Worm (Caenorhabditis elegans) whole organism, young adult: Measurements from ENCODE around the gene Y62H9A.8.
A peak's percentile ranks its signal among the peaks of the same experiment; 100 is the strongest.

Source experiments
- B0019.2 ChIP-seq: fragments of 200-800 bp; sonication (Bioruptor generic); conservative IDR thresholded peaks from 2 replicates; pipeline ENCODE4 v1.3.6; 2022; ENCODE audit warnings: missing genetic modification reagents, missing genetic modification characterization, missing compliant biosample characterization
- B0035.1 ChIP-seq: sonication (generic microtip); optimal IDR thresholded peaks from 2 replicates; lab custom pipeline; 2016; ENCODE audit warnings: missing genetic modification characterization, mild to moderate bottlenecking, missing compliant biosample characterization, missing genotype, missing genetic modification reagents
- B0261.1 ChIP-seq: sonication (generic microtip); optimal IDR thresholded peaks from 2 replicates; lab custom pipeline; 2016; ENCODE audit warnings: mild to moderate bottlenecking, missing genetic modification characterization, moderate library complexity, missing compliant biosample characterization
- B0336.3 ChIP-seq: fragments of 200-800 bp; sonication (Bioruptor generic); IDR thresholded peaks from 2 replicates; pipeline ENCODE4 v1.3.6; 2022; ENCODE audit warnings: missing genetic modification characterization, missing compliant biosample characterization
- F33H1.4 ChIP-seq: fragments of 200-800 bp; sonication (Bioruptor generic); IDR thresholded peaks from 2 replicates; pipeline ENCODE4 v1.3.6; 2022; ENCODE audit warnings: missing genetic modification reagents, missing genetic modification characterization, missing compliant biosample characterization
- F37B4.10 ChIP-seq: fragments of 200-800 bp; sonication (Bioruptor generic); IDR thresholded peaks from 2 replicates; pipeline ENCODE4 v1.3.6; 2022; ENCODE audit warnings: missing genetic modification characterization, missing compliant biosample characterization
- F57C9.4 ChIP-seq: sonication (generic microtip); optimal IDR thresholded peaks from 2 replicates; lab custom pipeline; 2017; ENCODE audit warnings: mild to moderate bottlenecking, missing genetic modification characterization, missing compliant biosample characterization
- K11D2.4 ChIP-seq: fragments of 200-800 bp; sonication (Bioruptor generic); IDR thresholded peaks from 2 replicates; pipeline ENCODE4 v1.3.6; 2022; ENCODE audit warnings: missing genetic modification reagents, missing genetic modification characterization, missing compliant biosample characterization
- K12H6.12 ChIP-seq: fragments of 200-800 bp; sonication (Bioruptor generic); optimal IDR thresholded peaks from 2 replicates; lab custom pipeline; 2018; ENCODE audit warnings: mild to moderate bottlenecking, missing genetic modification characterization, missing compliant biosample characterization
- T07F8.4 ChIP-seq: sonication (generic microtip); optimal IDR thresholded peaks from 2 replicates; lab custom pipeline; 2016; ENCODE audit warnings: mild to moderate bottlenecking, missing genetic modification characterization, moderate library complexity, missing compliant biosample characterization
- Y53F4B.3 ChIP-seq: fragments of 200-800 bp; sonication (Bioruptor generic); IDR thresholded peaks from 2 replicates; pipeline ENCODE4 v1.3.6; 2022; ENCODE audit warnings: missing genetic modification reagents, missing genetic modification characterization, missing compliant biosample characterization
- Y67H2A.10 ChIP-seq: fragments of 200-800 bp; sonication (Bioruptor generic); conservative IDR thresholded peaks from 2 replicates; pipeline ENCODE4 v1.3.6; 2022; ENCODE audit warnings: missing genetic modification reagents, missing genetic modification characterization, missing compliant biosample characterization
- akir-1 ChIP-seq: fragments of 200-800 bp; sonication (Bioruptor generic); optimal IDR thresholded peaks from 2 replicates; lab custom pipeline; 2018; ENCODE audit warnings: mild to moderate bottlenecking, missing genetic modification characterization, moderate library complexity, missing compliant biosample characterization
- ama-1 ChIP-seq, 3 experiments: fragments of 150-350 bp in 1 of 3; sonication (generic microtip) in 2 of 3; optimal IDR thresholded peaks; 2 replicates each; lab custom pipeline; 2014 to 2018; ENCODE audit warnings: missing biosample characterization in 2 of 3, missing genetic modification characterization in 2 of 3, missing genetic modification reagents in 2 of 3
- aptf-2 ChIP-seq: fragments of 200-800 bp; sonication (Bioruptor generic); conservative IDR thresholded peaks from 2 replicates; pipeline ENCODE4 v1.3.6; 2022; ENCODE audit warnings: missing genetic modification reagents, missing genetic modification characterization, missing compliant biosample characterization
- atf-7 ChIP-seq: sonication (generic microtip); optimal IDR thresholded peaks from 2 replicates; lab custom pipeline; 2017; ENCODE audit warnings: mild to moderate bottlenecking, missing genetic modification characterization, missing compliant biosample characterization
- attf-3 ChIP-seq: fragments of 200-800 bp; sonication (Bioruptor generic); conservative IDR thresholded peaks from 2 replicates; pipeline ENCODE4 v1.3.6; 2022; ENCODE audit warnings: missing genetic modification reagents, missing genetic modification characterization, missing compliant biosample characterization
- dox-1 ChIP-seq: fragments of 200-800 bp; sonication (Bioruptor generic); IDR thresholded peaks from 2 replicates; pipeline ENCODE4 v1.3.6; 2022; ENCODE audit warnings: missing genetic modification reagents, missing genetic modification characterization, missing compliant biosample characterization
- fkh-3 ChIP-seq: sonication (generic microtip); optimal IDR thresholded peaks from 2 replicates; lab custom pipeline; 2016; ENCODE audit warnings: mild to moderate bottlenecking, missing genetic modification characterization, missing compliant biosample characterization
- gei-17 ChIP-seq: fragments of 200-800 bp; sonication (Bioruptor generic); optimal IDR thresholded peaks from 2 replicates; lab custom pipeline; 2018; ENCODE audit warnings: mild to moderate bottlenecking, missing genetic modification characterization, missing compliant biosample characterization
- hmg-20 ChIP-seq: fragments of 200-800 bp; sonication (Bioruptor generic); IDR thresholded peaks from 2 replicates; pipeline ENCODE4 v1.3.6; 2022; ENCODE audit warnings: missing genetic modification reagents, missing genetic modification characterization, missing compliant biosample characterization
- hrde-1 ChIP-seq: sonication (generic microtip); optimal IDR thresholded peaks from 2 replicates; lab custom pipeline; 2016; ENCODE audit warnings: missing genetic modification characterization, mild to moderate bottlenecking, missing compliant biosample characterization, moderate library complexity, missing genotype, missing genetic modification reagents, borderline replicate concordance
- let-526 ChIP-seq: fragments of 200-800 bp; sonication (Bioruptor generic); IDR thresholded peaks from 2 replicates; pipeline ENCODE4 v1.3.6; 2022; ENCODE audit warnings: missing genetic modification reagents, missing genetic modification characterization, missing compliant biosample characterization
- lin-40 ChIP-seq: sonication (generic microtip); optimal IDR thresholded peaks from 2 replicates; lab custom pipeline; 2016; ENCODE audit warnings: missing genetic modification characterization, mild to moderate bottlenecking, missing compliant biosample characterization, missing genotype, missing genetic modification reagents
- lin-54 ChIP-seq: fragments of 200-800 bp; sonication (Bioruptor generic); optimal IDR thresholded peaks from 2 replicates; lab custom pipeline; 2018; ENCODE audit warnings: mild to moderate bottlenecking, missing genetic modification characterization, missing compliant biosample characterization
- lsy-27 ChIP-seq: sonication (generic microtip); optimal IDR thresholded peaks from 2 replicates; lab custom pipeline; 2017; ENCODE audit warnings: missing genetic modification characterization, mild to moderate bottlenecking, missing compliant biosample characterization, antibody characterized with exemption, missing genotype, borderline replicate concordance; ENCODE audit not compliant: insufficient read depth
- madf-8 ChIP-seq: fragments of 200-800 bp; sonication (Bioruptor generic); conservative IDR thresholded peaks from 2 replicates; pipeline ENCODE4 v1.3.6; 2022; ENCODE audit warnings: missing genetic modification reagents, missing genetic modification characterization, missing compliant biosample characterization
- mcd-1 ChIP-seq: fragments of 200-800 bp; sonication (Bioruptor generic); IDR thresholded peaks from 2 replicates; pipeline ENCODE4 v1.3.6; 2022; ENCODE audit warnings: missing genetic modification reagents, missing genetic modification characterization, missing compliant biosample characterization
- mxl-1 ChIP-seq: sonication (generic microtip); optimal IDR thresholded peaks from 2 replicates; lab custom pipeline; 2016; ENCODE audit warnings: missing genetic modification characterization, missing compliant biosample characterization
- nfya-2 ChIP-seq: fragments of 200-800 bp; sonication (Bioruptor generic); IDR thresholded peaks from 2 replicates; pipeline ENCODE4 v1.3.6; 2022; ENCODE audit warnings: missing genetic modification reagents, missing genetic modification characterization, missing compliant biosample characterization
- nfyb-1 ChIP-seq: fragments of 200-800 bp; sonication (Bioruptor generic); IDR thresholded peaks from 2 replicates; pipeline ENCODE4 v1.3.6; 2022; ENCODE audit warnings: missing genetic modification reagents, missing genetic modification characterization, missing compliant biosample characterization
- nhr-179 ChIP-seq: sonication (generic microtip); optimal IDR thresholded peaks from 2 replicates; lab custom pipeline; 2016; ENCODE audit warnings: mild to moderate bottlenecking, missing genetic modification characterization, missing compliant biosample characterization
- nhr-27 ChIP-seq: fragments of 200-800 bp; sonication (Bioruptor generic); optimal IDR thresholded peaks from 2 replicates; lab custom pipeline; 2018; ENCODE audit warnings: mild to moderate bottlenecking, missing genetic modification characterization, moderate library complexity, missing compliant biosample characterization
- pha-4 ChIP-seq: fragments of 150-350 bp; sonication (generic microtip); optimal IDR thresholded peaks from 2 replicates; lab custom pipeline; 2014; ENCODE audit warnings: missing biosample characterization, missing genetic modification reagents, missing genetic modification characterization
- rcor-1 ChIP-seq: fragments of 200-800 bp; sonication (Bioruptor generic); IDR thresholded peaks from 2 replicates; pipeline ENCODE4 v1.3.6; 2022; ENCODE audit warnings: missing genetic modification reagents, missing genetic modification characterization, missing compliant biosample characterization
- rec-8 ChIP-seq, 2 experiments: sonication (generic microtip); optimal IDR thresholded peaks; 2 replicates each; lab custom pipeline; 2016; ENCODE audit warnings: mild to moderate bottlenecking in 2 of 2, missing genetic modification characterization in 2 of 2, missing genetic modification reagents in 2 of 2, missing genotype in 2 of 2, missing biosample characterization in 1 of 2, missing compliant biosample characterization in 1 of 2, moderate library complexity in 1 of 2
- repo-1 ChIP-seq: sonication (generic microtip); optimal IDR thresholded peaks from 2 replicates; lab custom pipeline; 2017; ENCODE audit warnings: mild to moderate bottlenecking, missing genetic modification characterization, missing compliant biosample characterization
- rpc-1 ChIP-seq, 2 experiments: fragments of 150-350 bp in 1 of 2; sonication (generic microtip) in 1 of 2; optimal IDR thresholded peaks; 2 replicates each; lab custom pipeline; 2014 to 2018; ENCODE audit warnings: missing biosample characterization in 1 of 2, missing genetic modification characterization in 1 of 2, missing genetic modification reagents in 1 of 2, missing genotype in 1 of 2
- sea-2 ChIP-seq: fragments of 200-800 bp; sonication (Bioruptor generic); IDR thresholded peaks from 2 replicates; pipeline ENCODE4 v1.3.6; 2022; ENCODE audit warnings: missing genetic modification characterization, missing compliant biosample characterization
- snpc-1.1 ChIP-seq: sonication (generic microtip); optimal IDR thresholded peaks from 2 replicates; lab custom pipeline; 2017; ENCODE audit warnings: missing genetic modification characterization, mild to moderate bottlenecking, missing compliant biosample characterization, antibody characterized with exemption, moderate library complexity, missing genotype, missing genetic modification reagents; ENCODE audit not compliant: insufficient read depth
- tbp1 ChIP-seq: fragments of 200-800 bp; sonication (Bioruptor generic); optimal IDR thresholded peaks from 2 replicates; lab custom pipeline; 2018; ENCODE audit warnings: mild to moderate bottlenecking, missing genetic modification characterization, missing compliant biosample characterization
- tbx-9 ChIP-seq: sonication (generic microtip); optimal IDR thresholded peaks from 2 replicates; lab custom pipeline; 2016; ENCODE audit warnings: borderline replicate concordance, missing genetic modification characterization, inconsistent platforms, missing compliant biosample characterization
- xnd-1 ChIP-seq: sonication (generic microtip); optimal IDR thresholded peaks from 2 replicates; lab custom pipeline; 2016; ENCODE audit warnings: missing genotype, missing genetic modification reagents, missing genetic modification characterization, missing compliant biosample characterization
- ztf-22 ChIP-seq: fragments of 200-800 bp; sonication (Bioruptor generic); optimal IDR thresholded peaks from 2 replicates; lab custom pipeline; 2018; ENCODE audit warnings: mild to moderate bottlenecking, missing genetic modification characterization, moderate library complexity, missing compliant biosample characterization
- ztf-25 ChIP-seq: fragments of 200-800 bp; sonication (Bioruptor generic); IDR thresholded peaks from 2 replicates; pipeline ENCODE4 v1.3.6; 2022; ENCODE audit warnings: missing genetic modification reagents, missing genetic modification characterization, missing compliant biosample characterization
- ztf-28 ChIP-seq: fragments of 200-800 bp; sonication (Bioruptor generic); IDR thresholded peaks from 2 replicates; pipeline ENCODE4 v1.3.6; 2022; ENCODE audit warnings: missing genetic modification reagents, missing genetic modification characterization, missing compliant biosample characterization

Y62H9A.8 gene

ce11 chrX:11934933-11935332, 42.7 kb upstream of the Y62H9A.8 start (continued):
- TF ChIP-seq tbx-9 (tag; lab: Kevin White, UChicago) (no peak), F33H1.4 (GFP tag; lab: Robert Waterston, UW) (no peak), B0019.2 (no peak), mxl-1 (tag; lab: Kevin White, UChicago) (peak; percentile 31), B0261.1 (peak; percentile 90), dox-1 (GFP tag; lab: Robert Waterston, UW) (peak; percentile 81; the same call in 1 of the 2 replicates), rec-8 (tag; optimal IDR thresholded peaks at IDR 0.05; lab: Kevin White, UChicago) (peak; percentile 78 to 80), Y53F4B.3 (GFP tag; lab: Robert Waterston, UW) (no peak), attf-3 (GFP tag; lab: Robert Waterston, UW) (0 out of 2 replicates have a peak, but pooled peaks have one; percentile 16), ztf-22 (GFP tag; lab: Kevin White, UChicago) (no peak), lin-40 (tag; lab: Kevin White, UChicago) (peak; percentile 83), F37B4.10 (GFP tag; lab: Robert Waterston, UW) (no peak), B0035.1 (tag; lab: Kevin White, UChicago) (no peak), K11D2.4 (GFP tag; lab: Robert Waterston, UW) (peak; percentile 81), atf-7 (tag; lab: Kevin White, UChicago) (peak; percentile 32), mcd-1 (GFP tag; lab: Robert Waterston, UW) (peak; percentile 70), ztf-28 (peak; percentile 86), Y67H2A.10 (GFP tag; lab: Robert Waterston, UW) (no peak), madf-8 (no peak), hmg-20 (GFP tag; lab: Robert Waterston, UW) (peak; percentile 72; the same call in 1 of the 2 replicates), lsy-27 (no peak), ztf-25 (GFP tag; lab: Robert Waterston, UW) (peak; percentile 84; the same call in 1 of the 2 replicates), akir-1 (GFP tag; lab: Kevin White, UChicago) (no peak), pha-4 (tag; lab: Kevin White, UChicago) (no peak), gei-17 (GFP tag; lab: Kevin White, UChicago) (peak; percentile 89), fkh-3 (tag; lab: Kevin White, UChicago) (peak; percentile 13), rcor-1 (GFP tag; lab: Robert Waterston, UW) (peak; percentile 81), nhr-27 (tag; lab: Kevin White, UChicago) (no peak), lin-54 (GFP tag; lab: Kevin White, UChicago) (peak; percentile 50), F57C9.4 (tag; lab: Kevin White, UChicago) (no peak)
- TF ChIP-seq, all 124 proteins: peak for 68

- TF ChIP-seq repo-1 (tag; lab: Kevin White, UChicago), result no peak
- TF ChIP-seq K12H6.12 (tag; lab: Kevin White, UChicago), result no peak
- TF ChIP-seq T07F8.4 (tag; lab: Kevin White, UChicago), result peak; percentile 23
- no peak for TF ChIP-seq snpc-1.1 (tag; lab: Kevin White, UChicago)
- TF ChIP-seq tbx-9 (tag; lab: Kevin White, UChicago), result no peak
- peak; percentile 94 for TF ChIP-seq tbp1 (GFP tag; lab: Kevin White, UChicago)
- no peak for TF ChIP-seq lsy-27
- no peak for TF ChIP-seq nhr-179 (tag; lab: Kevin White, UChicago)
- TF ChIP-seq hmg-20 (GFP tag; lab: Robert Waterston, UW), result peak; percentile 16; the same call in 1 of the 2 replicates
- TF ChIP-seq let-526 (GFP tag; lab: Robert Waterston, UW), result no peak
- peak; percentile 71 for TF ChIP-seq rpc-1 (optimal IDR thresholded peaks at IDR 0.05; lab: Kevin White, UChicago)
- peak; percentile 93 for TF ChIP-seq rpc-1 (tag; optimal IDR thresholded peaks at IDR 0.05; lab: Kevin White, UChicago)
- peak; percentile 67 for TF ChIP-seq nfyb-1 (GFP tag; lab: Robert Waterston, UW)
- no peak for TF ChIP-seq nfya-2
- no peak for TF ChIP-seq ztf-22 (GFP tag; lab: Kevin White, UChicago)
- no peak for TF ChIP-seq B0336.3 (GFP tag; lab: Robert Waterston, UW)
- TF ChIP-seq ama-1 (optimal IDR thresholded peaks at IDR 0.05; lab: Kevin White, UChicago), result no peak
- peak in 1 of 2 experiments; percentile 25 for TF ChIP-seq ama-1 (GFP tag; optimal IDR thresholded peaks at IDR 0.05; lab: Kevin White, UChicago)
- peak; percentile 82; the same call in 1 of the 2 replicates for TF ChIP-seq sea-2
- no peak for TF ChIP-seq xnd-1 (tag; lab: Kevin White, UChicago)
- no peak for TF ChIP-seq aptf-2
- peak; percentile 79; the same call in 1 of the 2 replicates for TF ChIP-seq dox-1 (GFP tag; lab: Robert Waterston, UW)
- TF ChIP-seq hrde-1, result peak; percentile 17
Measured at ce11 chrX:11933547-11933946, 41.3 kb upstream of the Y62H9A.8 start.
